Fruit fly (Drosophila melanogaster) ovary, adult (tissue): Measurements from ENCODE around the gene Tace.

Source experiments
- CG17801 ChIP-seq: fragments of 200-800 bp; optimal IDR thresholded peaks from 2 replicates; lab custom pipeline; 2019; ENCODE audit warnings: missing biosample characterization, mild to moderate bottlenecking, missing genetic modification characterization, moderate library complexity; ENCODE audit not compliant: partially characterized antibody

Tace gene

dm6 chr3R:30039494-30039893, 39.2 kb downstream of the Tace start, which contains the start of the genes janA, Sry-alpha and Sry-beta:
Gene janA (minus strand): TSS chr3R:30039533.
Gene Sry-alpha (plus strand): TSS chr3R:30039719.
Gene Sry-beta (plus strand): TSS chr3R:30039719.
- TF ChIP-seq CG17801 (GFP tag; lab: Kevin White, UChicago) = no peak

DNA sequence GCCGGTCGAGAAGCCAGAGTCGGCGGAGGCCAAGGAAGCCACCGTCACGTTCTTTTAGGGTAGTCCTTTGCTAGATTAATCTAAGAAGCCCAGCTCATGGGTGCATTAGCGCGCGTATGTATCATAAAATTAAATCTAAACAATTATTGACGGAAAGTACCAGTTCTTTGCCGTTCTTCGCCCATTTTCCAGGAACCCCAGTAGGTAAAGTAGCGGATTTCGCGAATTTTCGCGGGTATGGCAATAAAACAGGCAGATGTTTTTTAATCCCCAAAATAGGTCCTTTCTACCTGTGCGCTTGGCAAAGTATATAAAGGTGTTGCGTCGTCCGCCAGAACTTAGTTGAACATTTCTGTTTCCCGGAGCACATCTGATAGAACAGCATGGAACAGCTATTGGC, 40.5 kb downstream of the Tace start:
- TF ChIP-seq CG17801 (GFP tag; lab: Kevin White, UChicago) = no peak

DNA sequence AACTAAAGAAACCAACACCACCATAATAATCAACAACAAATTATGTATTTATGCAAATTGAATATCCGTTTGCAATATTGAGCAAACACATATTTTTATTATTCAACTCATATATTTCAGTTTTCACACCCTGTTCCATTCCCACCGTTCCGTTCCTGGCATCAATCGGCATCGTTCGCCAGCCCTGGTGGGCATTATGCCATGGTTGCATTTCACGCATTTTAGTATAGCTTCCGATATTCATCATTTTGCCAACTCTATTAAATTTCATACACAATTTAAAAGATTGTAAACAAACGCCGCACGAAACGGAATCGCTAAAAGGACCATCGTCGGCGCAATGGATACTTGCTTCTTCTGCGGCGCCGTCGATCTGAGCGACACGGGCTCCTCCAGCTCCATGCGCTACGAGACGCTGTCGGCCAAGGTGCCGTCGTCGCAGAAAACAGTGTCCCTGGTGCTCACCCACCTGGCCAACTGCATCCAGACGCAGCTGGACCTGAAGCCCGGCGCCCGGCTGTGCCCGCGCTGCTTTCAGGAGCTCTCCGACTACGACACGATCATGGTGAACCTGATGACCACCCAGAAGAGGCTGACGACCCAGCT, 42.9 kb downstream of the Tace start, which contains the start of gene Sry-delta:
Gene Sry-delta (plus strand): TSS at position 203 of the 606 bp plus-strand sequence.
- peak; percentile 68 for TF ChIP-seq CG17801 (GFP tag; lab: Kevin White, UChicago)

- peak; percentile 95 for TF ChIP-seq CG17801 (GFP tag; lab: Kevin White, UChicago)
Observed at dm6 chr3R:30046029-30047001, 46.0 kb downstream of the Tace start, which contains the start of the genes RpL32 and CG7943. Gene RpL32 (minus strand): TSS chr3R:30046161. Gene CG7943 (plus strand): TSS chr3R:30046470.

- no peak for TF ChIP-seq CG17801 (GFP tag; lab: Kevin White, UChicago)
Observed at dm6 chr3R:30050448-30050847, 50.1 kb downstream of the Tace start.

dm6 chr3R:30051933-30052332, 51.6 kb downstream of the Tace start, which contains the start of gene CG15528:
Gene CG15528 (minus strand): TSS chr3R:30052112.
- no peak for TF ChIP-seq CG17801 (GFP tag; lab: Kevin White, UChicago)

DNA sequence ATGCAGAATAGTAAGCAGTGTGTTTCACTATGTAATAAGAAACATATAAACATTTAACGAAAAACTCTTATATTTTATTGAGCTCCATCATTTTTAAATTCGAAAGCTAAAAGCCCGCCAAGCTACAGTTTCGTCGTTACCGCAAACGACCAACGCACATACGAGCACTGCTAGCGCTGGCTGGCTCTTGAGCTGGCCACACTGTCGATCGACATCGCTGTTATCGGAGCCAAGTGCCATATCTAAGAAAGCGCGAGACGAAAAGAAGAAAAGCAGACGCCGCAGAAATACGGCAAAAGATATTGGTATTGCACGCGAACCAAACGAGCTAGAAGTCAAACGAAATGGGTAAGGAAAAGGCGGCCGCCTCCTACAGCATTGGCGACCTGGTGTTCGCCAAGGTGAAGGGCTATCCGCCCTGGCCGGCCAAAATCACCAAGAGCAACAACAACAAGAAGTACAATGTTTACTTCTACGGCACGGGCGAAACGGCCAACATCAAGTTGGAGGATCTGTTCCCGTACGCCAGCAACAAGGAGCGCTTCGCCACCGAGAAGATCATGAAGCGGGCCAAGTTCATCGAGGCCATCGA, 52.2 kb downstream of the Tace start, which contains the start of gene Jasper:
Gene Jasper (plus strand): TSS at position 60 of the 592 bp plus-strand sequence.
- TF ChIP-seq CG17801 (GFP tag; lab: Kevin White, UChicago) = peak; percentile 41
